Worm (Caenorhabditis elegans) whole organism, L1 larva: Measurements from ENCODE around the gene pqn-96.
A peak's percentile ranks its signal among the peaks of the same experiment; 100 is the strongest.

Experiments used
- C04F5.9 ChIP-seq: sonication (generic microtip); optimal IDR thresholded peaks from 2 replicates; lab custom pipeline; 2016; ENCODE audit warnings: missing genetic modification characterization, missing compliant biosample characterization
- C34B4.2 ChIP-seq: sonication (generic microtip); optimal IDR thresholded peaks from 2 replicates; lab custom pipeline; 2017; ENCODE audit warnings: mild to moderate bottlenecking, missing genetic modification characterization, missing compliant biosample characterization
- F16B12.6 ChIP-seq: fragments of 150-350 bp; optimal IDR thresholded peaks from 2 replicates; lab custom pipeline; 2014; ENCODE audit warnings: missing biosample characterization, missing genetic modification characterization
- alr-1 ChIP-seq: fragments of 200-800 bp; sonication (Bioruptor generic); optimal IDR thresholded peaks from 2 replicates; lab custom pipeline; 2018; ENCODE audit warnings: borderline replicate concordance, mild to moderate bottlenecking, missing genetic modification characterization, missing compliant biosample characterization
- aly-2 ChIP-seq: fragments of 150-350 bp; optimal IDR thresholded peaks from 2 replicates; lab custom pipeline; 2014; ENCODE audit warnings: missing biosample characterization, missing genetic modification characterization
- ama-1 ChIP-seq: fragments of 150-350 bp; optimal IDR thresholded peaks from 2 replicates; lab custom pipeline; 2014
- blmp-1 ChIP-seq: fragments of 150-350 bp; optimal IDR thresholded peaks from 2 replicates; lab custom pipeline; 2014; ENCODE audit warnings: missing biosample characterization, missing genetic modification characterization
- ceh-63 ChIP-seq: fragments of 200-800 bp; sonication (Bioruptor generic); optimal IDR thresholded peaks from 2 replicates; lab custom pipeline; 2018; ENCODE audit warnings: mild to moderate bottlenecking, missing genetic modification characterization, missing compliant biosample characterization
- ceh-8 ChIP-seq: fragments of 200-800 bp; sonication (Bioruptor generic); optimal IDR thresholded peaks from 2 replicates; lab custom pipeline; 2018; ENCODE audit warnings: mild to moderate bottlenecking, missing genetic modification characterization, moderate library complexity, missing compliant biosample characterization
- ceh-88 ChIP-seq: fragments of 200-800 bp; sonication (Bioruptor generic); IDR thresholded peaks from 2 replicates; pipeline ENCODE4 v1.3.6; 2022; ENCODE audit warnings: missing genetic modification characterization, missing compliant biosample characterization
- ces-1 ChIP-seq: fragments of 150-350 bp; optimal IDR thresholded peaks from 2 replicates; lab custom pipeline; 2014; ENCODE audit warnings: missing biosample characterization, missing genetic modification reagents, missing genetic modification characterization
- dsc-1 ChIP-seq: sonication (generic microtip); optimal IDR thresholded peaks from 2 replicates; lab custom pipeline; 2016; ENCODE audit warnings: mild to moderate bottlenecking, missing genetic modification characterization, missing compliant biosample characterization
- elt-3 ChIP-seq, 6 experiments: fragments of 150-350 bp in 1 of 6; sonication (generic microtip); optimal IDR thresholded peaks; 2 replicates each; lab custom pipeline; 2017 to 2018; ENCODE audit warnings: missing biosample characterization in 6 of 6, missing genetic modification characterization in 6 of 6, inconsistent platforms in 1 of 6
- fkh-4 ChIP-seq: sonication (generic microtip); optimal IDR thresholded peaks from 2 replicates; lab custom pipeline; 2016; ENCODE audit warnings: missing compliant biosample characterization, missing genetic modification characterization, borderline replicate concordance
- grh-1 ChIP-seq: fragments of 200-800 bp; sonication (Bioruptor generic); IDR thresholded peaks from 2 replicates; pipeline ENCODE4 v1.3.6; 2022; ENCODE audit warnings: missing genetic modification reagents, missing genetic modification characterization, missing compliant biosample characterization
- hlh-17 ChIP-seq: fragments of 200-800 bp; sonication (Bioruptor generic); optimal IDR thresholded peaks from 2 replicates; lab custom pipeline; 2018; ENCODE audit warnings: missing genetic modification characterization, mild to moderate bottlenecking, missing compliant biosample characterization, moderate library complexity, borderline replicate concordance
- hlh-4 ChIP-seq: sonication (generic microtip); optimal IDR thresholded peaks from 2 replicates; lab custom pipeline; 2016; ENCODE audit warnings: mild to moderate bottlenecking, missing genetic modification characterization, missing compliant biosample characterization
- hpl-2 ChIP-seq: fragments of 150-350 bp; optimal IDR thresholded peaks from 2 replicates; lab custom pipeline; 2014; ENCODE audit warnings: missing biosample characterization, missing genetic modification reagents, missing genetic modification characterization
- lin-13 ChIP-seq: fragments of 150-350 bp; optimal IDR thresholded peaks from 2 replicates; lab custom pipeline; 2014; ENCODE audit warnings: missing biosample characterization, missing genetic modification reagents, missing genetic modification characterization
- lin-14 ChIP-seq: fragments of 200-800 bp; sonication (Bioruptor generic); optimal IDR thresholded peaks from 2 replicates; lab custom pipeline; 2018; ENCODE audit warnings: mild to moderate bottlenecking, missing genetic modification characterization, moderate library complexity, missing compliant biosample characterization
- lin-15B ChIP-seq: fragments of 150-350 bp; sonication (generic microtip); optimal IDR thresholded peaks from 3 replicates; lab custom pipeline; 2014; ENCODE audit warnings: missing biosample characterization, missing genetic modification characterization
- lin-35 ChIP-seq, 2 experiments: fragments of 150-350 bp; optimal IDR thresholded peaks; 2 replicates each; lab custom pipeline; 2014; ENCODE audit warnings: missing biosample characterization in 2 of 2, missing genetic modification characterization in 2 of 2, missing genetic modification reagents in 2 of 2
- lir-3 ChIP-seq: sonication (generic microtip); optimal IDR thresholded peaks from 2 replicates; lab custom pipeline; 2016; ENCODE audit warnings: mild to moderate bottlenecking, missing genetic modification characterization, moderate library complexity, missing compliant biosample characterization; ENCODE audit not compliant: poor library complexity
- lsy-2 ChIP-seq, 2 experiments: fragments of 150-350 bp; optimal IDR thresholded peaks; 2 replicates each; lab custom pipeline; 2014; ENCODE audit warnings: missing biosample characterization in 2 of 2, missing genetic modification characterization in 2 of 2
- mdl-1 ChIP-seq, 2 experiments: fragments of 150-350 bp; optimal IDR thresholded peaks; 2 replicates each; lab custom pipeline; 2014 to 2017; ENCODE audit warnings: missing biosample characterization in 2 of 2, missing genetic modification characterization in 2 of 2, inconsistent platforms in 1 of 2
- mef-2 ChIP-seq: fragments of 150-350 bp; optimal IDR thresholded peaks from 2 replicates; lab custom pipeline; 2014; ENCODE audit warnings: missing biosample characterization, missing genetic modification characterization
- mep-1 ChIP-seq: fragments of 150-350 bp; optimal IDR thresholded peaks from 2 replicates; lab custom pipeline; 2014; ENCODE audit warnings: missing biosample characterization, missing genetic modification characterization
- nhr-11 ChIP-seq: fragments of 150-350 bp; optimal IDR thresholded peaks from 2 replicates; lab custom pipeline; 2014; ENCODE audit warnings: missing biosample characterization, missing genetic modification characterization
- nhr-20 ChIP-seq: sonication (generic microtip); optimal IDR thresholded peaks from 2 replicates; lab custom pipeline; 2016; ENCODE audit warnings: mild to moderate bottlenecking, missing genetic modification characterization, missing compliant biosample characterization
- nhr-71 ChIP-seq: sonication (generic microtip); optimal IDR thresholded peaks from 2 replicates; lab custom pipeline; 2016; ENCODE audit warnings: mild to moderate bottlenecking, missing genetic modification characterization, moderate library complexity, missing compliant biosample characterization
- nhr-76 ChIP-seq: sonication (generic microtip); optimal IDR thresholded peaks from 2 replicates; lab custom pipeline; 2017; ENCODE audit warnings: missing biosample characterization, missing genetic modification characterization
- nhr-77 ChIP-seq: fragments of 150-350 bp; optimal IDR thresholded peaks from 2 replicates; lab custom pipeline; 2014; ENCODE audit warnings: missing biosample characterization, missing genetic modification characterization
- nhr-84 ChIP-seq: sonication (generic microtip); optimal IDR thresholded peaks from 2 replicates; lab custom pipeline; 2017; ENCODE audit warnings: missing biosample characterization, missing genetic modification characterization
- pag-3 ChIP-seq: sonication (generic microtip); optimal IDR thresholded peaks from 2 replicates; lab custom pipeline; 2017; ENCODE audit warnings: missing genetic modification characterization, mild to moderate bottlenecking, missing compliant biosample characterization, antibody characterized with exemption, borderline replicate concordance; ENCODE audit not compliant: insufficient read depth
- pax-3 ChIP-seq: fragments of 200-800 bp; sonication (Bioruptor generic); optimal IDR thresholded peaks from 2 replicates; lab custom pipeline; 2018; ENCODE audit warnings: mild to moderate bottlenecking, missing genetic modification characterization, moderate library complexity, missing compliant biosample characterization
- rnt-1 ChIP-seq: sonication (generic microtip); optimal IDR thresholded peaks from 2 replicates; lab custom pipeline; 2016; ENCODE audit warnings: mild to moderate bottlenecking, missing genetic modification characterization, moderate library complexity, missing compliant biosample characterization
- skn-1 ChIP-seq: fragments of 150-350 bp; optimal IDR thresholded peaks from 2 replicates; lab custom pipeline; 2014; ENCODE audit warnings: missing biosample characterization, missing genetic modification characterization
- snpc-4 ChIP-seq: fragments of 150-350 bp; optimal IDR thresholded peaks from 2 replicates; lab custom pipeline; 2014; ENCODE audit warnings: missing biosample characterization, missing genetic modification characterization
- sox-4 ChIP-seq: sonication (generic microtip); optimal IDR thresholded peaks from 2 replicates; lab custom pipeline; 2016; ENCODE audit warnings: missing genetic modification characterization, missing compliant biosample characterization
- tbx-2 ChIP-seq: sonication (generic microtip); optimal IDR thresholded peaks from 2 replicates; lab custom pipeline; 2016; ENCODE audit warnings: missing genetic modification characterization, missing compliant biosample characterization
- tlp-1 ChIP-seq: fragments of 150-350 bp; optimal IDR thresholded peaks from 2 replicates; lab custom pipeline; 2014; ENCODE audit warnings: missing biosample characterization, missing genetic modification characterization
- unc-86 ChIP-seq: sonication (generic microtip); optimal IDR thresholded peaks from 2 replicates; lab custom pipeline; 2016; ENCODE audit warnings: missing genetic modification characterization, missing compliant biosample characterization
- zip-4 ChIP-seq: fragments of 200-800 bp; sonication (Bioruptor generic); optimal IDR thresholded peaks from 2 replicates; lab custom pipeline; 2018; ENCODE audit warnings: mild to moderate bottlenecking, missing genetic modification characterization, moderate library complexity, missing compliant biosample characterization

pqn-96 gene

DNA sequence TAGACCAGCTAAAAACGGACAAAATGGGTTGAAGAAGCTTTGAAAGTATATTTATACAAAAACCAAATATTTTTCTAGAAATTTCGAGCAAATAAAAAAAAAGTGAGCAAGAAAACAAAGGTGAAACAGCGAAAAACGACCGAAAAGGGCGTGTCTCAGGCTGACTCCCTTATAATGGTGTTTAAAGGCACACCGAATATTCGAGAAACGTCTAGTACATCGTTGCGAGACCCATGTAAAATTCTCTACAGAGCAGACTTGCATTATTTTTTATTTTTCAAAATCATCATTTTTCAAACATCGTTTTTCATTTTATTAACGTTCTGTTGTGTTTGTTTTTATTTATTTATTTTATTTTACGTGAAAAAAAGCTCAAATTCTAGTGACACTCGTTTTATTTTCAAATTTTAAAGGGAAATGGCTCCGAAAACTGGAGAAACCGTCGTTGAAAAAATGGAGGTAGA lies 7.8 kb upstream of the pqn-96 start, which contains the start of gene rpn-3 (continued):
- TF ChIP-seq pag-3 (tag; lab: Kevin White, UChicago) (peak; percentile 77), C34B4.2 (no peak), sox-4 (tag; lab: Kevin White, UChicago) (peak; percentile 78)

DNA sequence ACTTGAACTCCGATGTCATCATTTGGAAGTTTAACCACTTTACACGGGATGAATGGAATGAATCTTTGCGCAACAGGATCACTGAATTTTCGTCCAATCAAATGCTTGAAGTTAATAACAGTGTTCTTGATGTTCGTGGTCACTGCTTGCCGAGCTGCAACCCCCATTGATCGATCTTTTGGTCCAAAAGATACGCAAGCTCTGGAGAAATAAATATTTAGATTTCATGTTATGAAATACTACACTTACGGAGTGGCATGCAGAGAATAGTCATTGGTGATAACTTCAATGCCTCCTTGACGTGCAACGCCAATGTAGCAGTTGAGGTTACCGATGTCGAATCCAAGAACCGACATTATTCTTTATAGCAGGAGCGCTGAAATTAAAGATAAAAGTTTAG lies 7.3 kb upstream of the pqn-96 start, which contains the start of gene hsp-110:
hsp-110 (minus strand) TSS at position 376 of the 400 bp plus-strand sequence.
- TF ChIP-seq hpl-2 (GFP tag; lab: Kevin White, UChicago) (no peak), ama-1 (lab: Kevin White, UChicago) (no peak), mdl-1 (tag; optimal IDR thresholded peaks at IDR 0.05; lab: Kevin White, UChicago) (no peak), zip-4 (GFP tag; lab: Kevin White, UChicago) (no peak), nhr-20 (tag; lab: Kevin White, UChicago) (no peak), lin-35 (GFP tag; optimal IDR thresholded peaks at IDR 0.05; lab: Kevin White, UChicago) (no peak), blmp-1 (tag; lab: Kevin White, UChicago) (no peak), lin-15B (tag; lab: Kevin White, UChicago) (no peak), lin-13 (GFP tag; lab: Kevin White, UChicago) (no peak), hlh-17 (no peak), ceh-8 (GFP tag; lab: Kevin White, UChicago) (no peak), mef-2 (tag; lab: Kevin White, UChicago) (no peak), lir-3 (tag; lab: Kevin White, UChicago) (no peak), snpc-4 (tag; lab: Kevin White, UChicago) (no peak), sox-4 (tag; lab: Kevin White, UChicago) (no peak), hlh-4 (no peak)

DNA sequence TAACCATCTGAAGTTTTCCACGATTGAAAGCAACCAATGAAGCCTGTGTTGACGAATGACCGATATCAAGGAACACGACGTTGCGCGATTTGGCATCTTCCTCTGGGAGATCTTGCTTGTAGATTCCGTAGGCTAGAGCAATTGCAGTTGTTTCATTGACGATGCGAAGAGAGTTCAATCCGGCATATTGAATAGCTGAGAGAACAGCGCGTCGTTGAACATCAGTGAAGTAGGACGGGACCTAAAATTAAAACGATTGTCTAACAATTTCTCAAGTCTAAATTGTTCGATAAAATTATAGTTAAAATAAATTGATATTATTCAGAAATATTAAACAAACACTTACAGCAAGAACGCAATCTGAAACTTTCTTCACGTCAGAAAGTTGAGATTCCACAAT lies 6.8 kb upstream of the pqn-96 start:
- no peak for TF ChIP-seq nhr-11
- TF ChIP-seq mep-1 (tag; lab: Kevin White, UChicago): peak; percentile 53
- no peak for TF ChIP-seq lin-14
- no peak for TF ChIP-seq tbx-2 (tag; lab: Kevin White, UChicago)

DNA sequence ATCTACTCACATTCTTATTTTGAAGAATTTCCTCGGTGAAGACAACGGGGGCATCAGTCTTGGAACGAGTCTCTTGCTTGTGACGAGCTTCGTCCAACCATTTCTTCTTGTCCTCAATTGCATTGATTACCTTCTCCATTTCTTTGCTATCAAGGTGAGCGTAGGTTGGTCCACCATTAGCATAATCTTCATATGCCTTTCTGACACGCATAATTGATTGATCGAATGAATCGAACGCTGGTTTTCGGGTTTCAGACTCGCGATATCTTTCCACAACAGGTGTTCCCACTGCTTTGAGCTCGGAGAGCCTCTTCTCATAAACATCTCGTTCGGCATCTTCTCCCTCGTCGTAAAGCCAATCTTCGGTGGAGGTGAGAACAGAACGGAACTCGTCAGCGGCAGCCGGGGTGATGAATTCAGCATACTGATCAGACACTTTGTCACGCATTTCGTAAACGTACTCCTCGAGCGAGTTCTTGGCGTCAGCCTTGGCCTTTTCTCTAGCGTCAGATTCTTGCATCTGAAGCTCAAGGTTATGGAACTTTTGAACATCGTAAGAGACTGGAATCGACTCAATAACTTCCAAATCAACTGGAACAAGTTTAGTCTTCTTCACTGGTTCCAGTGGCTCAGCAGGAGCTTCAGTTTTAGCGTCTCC lies 5.3 kb upstream of the pqn-96 start:
- TF ChIP-seq grh-1 (GFP tag; lab: Robert Waterston, UW) (no peak), nhr-84 (tag; lab: Kevin White, UChicago) (no peak), ama-1 (lab: Kevin White, UChicago) (peak; percentile 70), aly-2 (tag; lab: Kevin White, UChicago) (peak; percentile 54), dsc-1 (tag; lab: Kevin White, UChicago) (no peak), skn-1 (tag; lab: Kevin White, UChicago) (peak; percentile 30)

DNA sequence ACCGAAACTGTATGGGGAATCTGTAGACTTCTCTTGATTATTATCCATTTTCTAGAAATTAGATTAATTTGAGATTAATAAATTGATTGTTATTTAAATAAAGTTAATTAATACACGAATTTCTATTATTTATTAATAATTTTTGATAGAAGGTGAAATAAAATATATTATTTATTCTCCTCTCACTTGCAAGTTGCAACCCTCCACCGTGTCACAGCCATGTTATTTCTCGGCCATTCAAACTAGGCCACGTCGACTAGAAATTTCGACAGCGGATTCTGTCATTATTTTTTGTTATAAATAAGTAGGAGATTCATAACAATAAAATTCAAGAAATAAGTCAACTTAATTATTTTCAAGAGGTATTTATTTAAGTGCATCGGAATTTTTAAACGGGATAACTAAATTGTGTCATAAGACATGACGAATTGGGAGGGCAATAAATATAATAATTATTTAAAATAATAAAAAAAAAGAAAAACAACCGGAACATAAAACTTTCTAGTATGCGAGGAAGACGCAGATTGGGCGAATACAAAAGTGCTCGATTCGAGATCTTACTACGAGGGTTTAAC lies 4.4 kb upstream of the pqn-96 start, which contains the start of gene ufbp-1:
ufbp-1 (minus strand) TSS at position 51 of the 575 bp plus-strand sequence.
- TF ChIP-seq lin-14: peak; percentile 51
- peak; percentile 58 for TF ChIP-seq lin-13 (GFP tag; lab: Kevin White, UChicago)
- TF ChIP-seq nhr-76: no peak
- TF ChIP-seq elt-3 (tag; optimal IDR thresholded peaks at IDR 0.05; lab: Kevin White, UChicago): peak in 1 of 6 experiments; percentile 90
- no peak for TF ChIP-seq tbx-2 (tag; lab: Kevin White, UChicago)
- peak; percentile 44; the same call in 1 of the 2 replicates for TF ChIP-seq ceh-88 (GFP tag; lab: Robert Waterston, UW)
- no peak for TF ChIP-seq alr-1 (tag; lab: Kevin White, UChicago)
- no peak for TF ChIP-seq nhr-77 (tag; lab: Kevin White, UChicago)
- peak; percentile 6 for TF ChIP-seq unc-86 (tag; lab: Kevin White, UChicago)
- peak; percentile 1 for TF ChIP-seq F16B12.6
- peak; percentile 53 for TF ChIP-seq rnt-1
- TF ChIP-seq ces-1: no peak
- TF ChIP-seq nhr-11: no peak
- TF ChIP-seq pax-3: peak; percentile 38
- TF ChIP-seq C04F5.9: no peak
- no peak for TF ChIP-seq tlp-1 (tag; lab: Kevin White, UChicago)
- no peak for TF ChIP-seq fkh-4 (tag; lab: Kevin White, UChicago)
- peak; percentile 45 to 86 for TF ChIP-seq lsy-2 (tag; optimal IDR thresholded peaks at IDR 0.05; lab: Kevin White, UChicago)
- TF ChIP-seq nhr-71 (tag; lab: Kevin White, UChicago): peak; percentile 76
- TF ChIP-seq ceh-63 (GFP tag; lab: Kevin White, UChicago): no peak
